Worm (Caenorhabditis elegans) whole organism, midembryonic: ENCODE data around the gene F56C9.3.

Experiments used
- T22C8.4 ChIP-seq: fragments of 200-800 bp; sonication (Bioruptor generic); IDR thresholded peaks from 2 replicates; pipeline ENCODE4 v1.3.6; 2022; ENCODE audit warnings: missing genetic modification characterization, missing compliant biosample characterization
- ref-1 ChIP-seq: fragments of 200-800 bp; sonication (Bioruptor generic); conservative IDR thresholded peaks from 2 replicates; pipeline ENCODE4 v1.3.6; 2022; ENCODE audit warnings: missing genetic modification reagents, missing genetic modification characterization, missing compliant biosample characterization

DNA sequence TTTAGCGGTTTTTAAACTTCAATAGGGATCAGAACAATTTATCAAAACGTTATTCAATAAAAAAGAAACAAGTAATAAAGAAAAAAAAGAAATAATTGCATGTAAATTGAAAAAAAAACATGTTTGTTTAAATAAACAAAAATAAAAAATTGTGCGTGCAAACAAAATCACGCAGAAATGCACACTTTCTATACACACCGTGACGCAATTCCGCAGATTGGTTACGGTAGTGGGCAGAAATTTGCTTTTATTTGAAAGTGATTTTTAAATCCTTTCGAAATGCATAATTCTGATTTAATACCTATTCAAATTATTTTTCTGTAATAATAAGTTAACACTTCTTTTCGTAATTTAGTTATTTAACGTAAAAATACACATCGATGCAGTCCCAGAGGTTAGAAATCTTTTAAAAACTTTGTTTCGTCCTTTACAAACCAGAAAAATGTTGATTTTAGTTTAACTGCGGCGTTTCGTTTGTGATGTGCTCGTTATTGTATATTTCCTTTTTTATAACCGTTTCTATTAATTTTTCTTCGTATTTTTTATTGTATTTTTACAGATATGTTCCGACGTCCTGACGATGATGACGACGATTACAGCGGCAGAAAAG, 17.9 kb upstream of the F56C9.3 start, which contains the start of gene cwf-19L2:
- TF ChIP-seq ref-1 (GFP tag; lab: Robert Waterston, UW), result no peak
- TF ChIP-seq T22C8.4 (GFP tag; lab: Robert Waterston, UW), result no peak
